Fruit fly (Drosophila melanogaster) whole organism, embryonic: ENCODE measurements around the gene Dok.

Experiments used
- Ada2b ChIP-seq: fragments of 200-800 bp; sonication (Bioruptor generic); IDR thresholded peaks from 2 replicates; pipeline ENCODE4 v1.3.6; 2022; ENCODE audit warnings: missing biosample characterization, missing genetic modification characterization
- BtbVII ChIP-seq: fragments of 200-800 bp; sonication (Bioruptor generic); optimal IDR thresholded peaks from 3 replicates; lab custom pipeline; 2017; ENCODE audit warnings: missing biosample characterization, mild to moderate bottlenecking, missing genetic modification characterization
- Bteb2 ChIP-seq: fragments of 200-800 bp; sonication (Bioruptor generic); optimal IDR thresholded peaks from 2 replicates; lab custom pipeline; 2016; ENCODE audit warnings: missing biosample characterization, missing genetic modification characterization
- CG11696 ChIP-seq: fragments of 200-800 bp; sonication (Bioruptor generic); IDR thresholded peaks from 2 replicates; pipeline ENCODE4 v1.3.6; 2022; ENCODE audit warnings: missing biosample characterization, missing genetic modification characterization
- CG13296 ChIP-seq: fragments of 200-800 bp; sonication (Bioruptor generic); optimal IDR thresholded peaks from 3 replicates; lab custom pipeline; 2018; ENCODE audit warnings: missing biosample characterization, mild to moderate bottlenecking, missing genetic modification characterization
- CG13624 ChIP-seq: fragments of 200-800 bp; sonication (Bioruptor generic); optimal IDR thresholded peaks from 2 replicates; lab custom pipeline; 2016; ENCODE audit warnings: missing biosample characterization, missing genetic modification characterization
- CG15479 ChIP-seq: fragments of 200-800 bp; sonication (Bioruptor generic); optimal IDR thresholded peaks from 3 replicates; lab custom pipeline; 2019; ENCODE audit warnings: missing biosample characterization, mild to moderate bottlenecking, missing genetic modification characterization, moderate library complexity
- CG17328 ChIP-seq: fragments of 200-800 bp; sonication (Bioruptor generic); IDR thresholded peaks from 2 replicates; pipeline ENCODE4 v1.3.6; 2022; ENCODE audit warnings: missing biosample characterization, missing genetic modification characterization
- CG2875 ChIP-seq: fragments of 200-800 bp; sonication (Bioruptor generic); optimal IDR thresholded peaks from 2 replicates; lab custom pipeline; 2017; ENCODE audit warnings: missing biosample characterization, mild to moderate bottlenecking, missing genetic modification characterization, missing genetic modification reagents
- CG30431 ChIP-seq: fragments of 200-800 bp; sonication (Bioruptor generic); optimal IDR thresholded peaks from 2 replicates; lab custom pipeline; 2017; ENCODE audit warnings: missing biosample characterization, missing genetic modification characterization
- CG3163 ChIP-seq: fragments of 200-800 bp; sonication (Bioruptor generic); optimal IDR thresholded peaks from 3 replicates; lab custom pipeline; 2016; ENCODE audit warnings: missing biosample characterization, missing genetic modification characterization
- CG3838 ChIP-seq: fragments of 200-800 bp; sonication (Bioruptor generic); optimal IDR thresholded peaks from 3 replicates; lab custom pipeline; 2016; ENCODE audit warnings: missing biosample characterization, missing genetic modification characterization
- CG6254 ChIP-seq: fragments of 200-800 bp; sonication (Bioruptor generic); optimal IDR thresholded peaks from 3 replicates; lab custom pipeline; 2017; ENCODE audit warnings: mild to moderate bottlenecking, missing biosample characterization, missing genetic modification reagents, missing genetic modification characterization
- CG6683 ChIP-seq: fragments of 200-800 bp; sonication (Bioruptor generic); optimal IDR thresholded peaks from 2 replicates; lab custom pipeline; 2017; ENCODE audit warnings: missing biosample characterization, mild to moderate bottlenecking, missing genetic modification characterization, missing genetic modification reagents
- CG6689 ChIP-seq: fragments of 200-800 bp; sonication (Bioruptor generic); IDR thresholded peaks from 2 replicates; pipeline ENCODE4 v1.3.6; 2022; ENCODE audit warnings: missing biosample characterization, missing genetic modification characterization
- CG6854 ChIP-seq: fragments of 200-800 bp; sonication (Bioruptor generic); optimal IDR thresholded peaks from 3 replicates; lab custom pipeline; 2017; ENCODE audit warnings: missing biosample characterization, mild to moderate bottlenecking, missing genetic modification characterization
- CG7372 ChIP-seq: fragments of 200-800 bp; sonication (Bioruptor generic); IDR thresholded peaks from 2 replicates; pipeline ENCODE4 v1.3.6; 2022; ENCODE audit warnings: missing biosample characterization, missing genetic modification characterization
- CG7786 ChIP-seq: fragments of 200-800 bp; sonication (Bioruptor generic); optimal IDR thresholded peaks from 2 replicates; lab custom pipeline; 2016; ENCODE audit warnings: missing biosample characterization, missing genetic modification characterization
- CG8290 ChIP-seq, 3 experiments: fragments of 200-800 bp; sonication (Bioruptor generic); optimal IDR thresholded peaks; 2 replicates each; lab custom pipeline; 2016 to 2019; ENCODE audit warnings: missing biosample characterization in 3 of 3, missing genetic modification characterization in 3 of 3, mild to moderate bottlenecking in 2 of 3, moderate library complexity in 1 of 3
- CTCF ChIP-seq: fragments of 200-800 bp; sonication (Bioruptor generic); optimal IDR thresholded peaks from 2 replicates; lab custom pipeline; 2017; ENCODE audit warnings: missing biosample characterization, mild to moderate bottlenecking, missing genetic modification characterization, moderate library complexity
- Dip3 ChIP-seq: fragments of 200-800 bp; sonication (Bioruptor generic); optimal IDR thresholded peaks from 3 replicates; lab custom pipeline; 2016; ENCODE audit warnings: missing biosample characterization, missing genetic modification characterization
- Dll ChIP-seq: fragments of 200-800 bp; sonication (Bioruptor generic); IDR thresholded peaks from 4 replicates; pipeline ENCODE4 v1.3.6; 2022; ENCODE audit warnings: missing biosample characterization, missing genetic modification characterization; ENCODE audit not compliant: partially characterized antibody
- Ets65A ChIP-seq: fragments of 200-800 bp; sonication (Bioruptor generic); peaks from one replicate; lab custom pipeline; 2016; ENCODE audit warnings: missing biosample characterization, missing genetic modification characterization
- Hmr ChIP-seq: fragments of 200-800 bp; sonication (Bioruptor generic); optimal IDR thresholded peaks from 3 replicates; lab custom pipeline; 2017; ENCODE audit warnings: mild to moderate bottlenecking, missing biosample characterization, missing genetic modification reagents, missing genetic modification characterization
- Hsf ChIP-seq: fragments of 200-800 bp; sonication (Bioruptor generic); optimal IDR thresholded peaks from 3 replicates; lab custom pipeline; 2016; ENCODE audit warnings: missing biosample characterization, missing genetic modification characterization
- Max ChIP-seq: fragments of 200-800 bp; sonication (Bioruptor generic); optimal IDR thresholded peaks from 2 replicates; lab custom pipeline; 2016; ENCODE audit warnings: missing biosample characterization, mild to moderate bottlenecking, missing genetic modification characterization
- Med ChIP-seq: fragments of 200-800 bp; sonication (Bioruptor generic); peaks from one replicate; lab custom pipeline; 2016; ENCODE audit warnings: missing biosample characterization, missing genetic modification characterization, mild to moderate bottlenecking, inconsistent platforms, moderate library complexity
- Myb ChIP-seq: fragments of 200-800 bp; sonication (Bioruptor generic); optimal IDR thresholded peaks from 2 replicates; lab custom pipeline; 2016; ENCODE audit warnings: missing biosample characterization, missing genetic modification characterization
- Rx ChIP-seq: fragments of 200-800 bp; sonication (Bioruptor generic); IDR thresholded peaks from 2 replicates; pipeline ENCODE4 v1.3.6; 2022; ENCODE audit warnings: missing biosample characterization, missing genetic modification characterization
- Trl ChIP-seq, 3 experiments: fragments of >200 bp in 2 of 3; fragments of 200-800 bp in 1 of 3; sonication (Bioruptor generic) in 1 of 3; optimal IDR thresholded peaks; 2 replicates in 1 of 3; 3 replicates in 2 of 3; lab custom pipeline; 2016 to 2017; ENCODE audit warnings: missing biosample characterization in 1 of 3, missing genetic modification characterization in 1 of 3
- Xrp1 ChIP-seq: fragments of 200-800 bp; sonication (Bioruptor generic); IDR thresholded peaks from 2 replicates; pipeline ENCODE4 v1.3.6; 2022; ENCODE audit warnings: missing biosample characterization, missing genetic modification characterization
- bab2 ChIP-seq: fragments of 200-800 bp; sonication (Bioruptor generic); optimal IDR thresholded peaks from 2 replicates; lab custom pipeline; 2016; ENCODE audit warnings: missing biosample characterization, missing genetic modification characterization
- cato ChIP-seq: fragments of 200-800 bp; sonication (Bioruptor generic); optimal IDR thresholded peaks from 2 replicates; lab custom pipeline; 2016; ENCODE audit warnings: missing biosample characterization, missing genetic modification characterization, borderline replicate concordance
- crc ChIP-seq: fragments of 200-800 bp; sonication (Bioruptor generic); optimal IDR thresholded peaks from 2 replicates; lab custom pipeline; 2016; ENCODE audit warnings: missing biosample characterization, missing genetic modification characterization
- croc ChIP-seq: fragments of 200-800 bp; sonication (Bioruptor generic); conservative IDR thresholded peaks from 3 replicates; pipeline ENCODE4 v1.3.6; 2022; ENCODE audit warnings: missing biosample characterization, missing genetic modification characterization
- dan ChIP-seq: fragments of 200-800 bp; sonication (Bioruptor generic); IDR thresholded peaks from 2 replicates; pipeline ENCODE4 v1.3.6; 2022; ENCODE audit warnings: missing biosample characterization, missing genetic modification characterization
- ems ChIP-seq: fragments of 200-800 bp; sonication (Bioruptor generic); optimal IDR thresholded peaks from 3 replicates; lab custom pipeline; 2016; ENCODE audit warnings: missing biosample characterization, missing genetic modification characterization
- ken ChIP-seq: fragments of 200-800 bp; sonication (Bioruptor generic); IDR thresholded peaks from 3 replicates; pipeline ENCODE4 v1.3.6; 2022; ENCODE audit warnings: missing biosample characterization, missing genetic modification characterization
- lab ChIP-seq: fragments of 200-800 bp; sonication (Bioruptor generic); optimal IDR thresholded peaks from 3 replicates; lab custom pipeline; 2017; ENCODE audit warnings: missing biosample characterization, missing genetic modification characterization, mild to moderate bottlenecking, moderate library complexity, missing genetic modification reagents
- oc ChIP-seq: fragments of 200-800 bp; sonication (Bioruptor generic); optimal IDR thresholded peaks from 2 replicates; lab custom pipeline; 2018; ENCODE audit warnings: missing biosample characterization, mild to moderate bottlenecking, missing genetic modification characterization, moderate library complexity
- pum ChIP-seq: fragments of 200-800 bp; sonication (Bioruptor generic); optimal IDR thresholded peaks from 2 replicates; lab custom pipeline; 2016; ENCODE audit warnings: missing biosample characterization, missing genetic modification characterization
- repo ChIP-seq: fragments of 200-800 bp; sonication (Bioruptor generic); optimal IDR thresholded peaks from 2 replicates; lab custom pipeline; 2016; ENCODE audit warnings: missing biosample characterization, missing genetic modification characterization
- scrt ChIP-seq: fragments of 200-800 bp; sonication (Bioruptor generic); optimal IDR thresholded peaks from 2 replicates; lab custom pipeline; 2018; ENCODE audit warnings: missing biosample characterization, mild to moderate bottlenecking, missing genetic modification characterization, moderate library complexity
- sd ChIP-seq: fragments of 200-800 bp; sonication (Bioruptor generic); optimal IDR thresholded peaks from 3 replicates; lab custom pipeline; 2018; ENCODE audit warnings: missing biosample characterization, mild to moderate bottlenecking, missing genetic modification characterization, moderate library complexity
- sens-2 ChIP-seq: fragments of 200-800 bp; sonication (Bioruptor generic); IDR thresholded peaks from 2 replicates; pipeline ENCODE4 v1.3.6; 2022; ENCODE audit warnings: missing biosample characterization, missing genetic modification characterization
- slou ChIP-seq: fragments of 200-800 bp; sonication (Bioruptor generic); optimal IDR thresholded peaks from 3 replicates; lab custom pipeline; 2016; ENCODE audit warnings: missing biosample characterization, missing genetic modification characterization
- stwl ChIP-seq: fragments of 200-800 bp; sonication (Bioruptor generic); optimal IDR thresholded peaks from 3 replicates; lab custom pipeline; 2018; ENCODE audit warnings: missing biosample characterization, mild to moderate bottlenecking, missing genetic modification characterization, moderate library complexity
- tgo ChIP-seq: fragments of 200-800 bp; sonication (Bioruptor generic); IDR thresholded peaks from 3 replicates; pipeline ENCODE4 v1.3.6; 2022; ENCODE audit warnings: missing biosample characterization, missing genetic modification characterization
- twi ChIP-seq: fragments of 200-800 bp; optimal IDR thresholded peaks from 2 replicates; lab custom pipeline; 2019; ENCODE audit warnings: missing biosample characterization, mild to moderate bottlenecking, missing genetic modification characterization, moderate library complexity
- zen ChIP-seq: fragments of 200-800 bp; sonication (Bioruptor generic); optimal IDR thresholded peaks from 3 replicates; lab custom pipeline; 2018; ENCODE audit warnings: missing biosample characterization, mild to moderate bottlenecking, missing genetic modification characterization, moderate library complexity
- zfh2 ChIP-seq: fragments of 200-800 bp; sonication (Bioruptor generic); optimal IDR thresholded peaks from 2 replicates; lab custom pipeline; 2016; ENCODE audit warnings: missing biosample characterization, missing genetic modification characterization

Gene Dok

dm6 chrX:7277038-7277437 is 47.0 kb upstream of the Dok start (continued):
- TF ChIP-seq Dll (no peak), Max (GFP tag; lab: Kevin White, UChicago) (peak; percentile 36), CG6683 (peak; percentile 1), pum (peak; percentile 53), Ada2b (GFP tag; lab: Robert Waterston, UW) (peak; percentile 28; the same call in 1 of the 2 replicates), Hsf (GFP tag; lab: Kevin White, UChicago) (peak; percentile 68), Dip3 (GFP tag; lab: Kevin White, UChicago) (peak; percentile 8), Med (peak; percentile 84), CG11696 (GFP tag; lab: Robert Waterston, UW) (no peak), CG6689 (GFP tag; lab: Robert Waterston, UW) (peak; percentile 58), Rx (GFP tag; lab: Robert Waterston, UW) (no peak), CG8290 (GFP tag; optimal IDR thresholded peaks at IDR 0.05; lab: Kevin White, UChicago) (peak; percentile 30), CG8290 (tag; optimal IDR thresholded peaks at IDR 0.05; lab: Kevin White, UChicago) (peak in 1 of 2 experiments; percentile 8), scrt (GFP tag; lab: Kevin White, UChicago) (peak; percentile 35), CG13296 (GFP tag; lab: Kevin White, UChicago) (peak; percentile 21), zfh2 (GFP tag; lab: Kevin White, UChicago) (peak; percentile 5), zen (tag; lab: Kevin White, UChicago) (peak; percentile 93), Ets65A (GFP tag; lab: Kevin White, UChicago) (no peak), BtbVII (peak; percentile 7), CG3163 (GFP tag; lab: Kevin White, UChicago) (no peak), CG17328 (GFP tag; lab: Robert Waterston, UW) (peak; percentile 60), CTCF (GFP tag; lab: Kevin White, UChicago) (peak; percentile 7), stwl (tag; lab: Kevin White, UChicago) (peak; percentile 35), slou (GFP tag; lab: Kevin White, UChicago) (peak; percentile 35), Hmr (GFP tag; lab: Kevin White, UChicago) (peak; percentile 60), CG13624 (GFP tag; lab: Kevin White, UChicago) (peak; percentile 34), dan (GFP tag; lab: Robert Waterston, UW) (0 out of 2 replicates have a peak, but pooled peaks have one; percentile 44), twi (tag; lab: Kevin White, UChicago) (peak; percentile 37), tgo (GFP tag; lab: Robert Waterston, UW) (peak; percentile 43; the same call in 2 of the 3 replicates), bab2 (GFP tag; lab: Kevin White, UChicago) (peak; percentile 43), sd (tag; lab: Kevin White, UChicago) (no peak), CG30431 (GFP tag; lab: Kevin White, UChicago) (peak; percentile 53), CG2875 (GFP tag; lab: Kevin White, UChicago) (peak; percentile 48), CG7372 (GFP tag; lab: Robert Waterston, UW) (no peak), ken (GFP tag; lab: Robert Waterston, UW) (0 out of 3 replicates have a peak, but pooled peaks have one; percentile 5), Trl (optimal IDR thresholded peaks at IDR 0.05; lab: Kevin White, UChicago) (no peak), Trl (GFP tag; optimal IDR thresholded peaks at IDR 0.05; lab: Kevin White, UChicago) (peak; percentile 26), Bteb2 (GFP tag; lab: Kevin White, UChicago) (peak; percentile 19), CG6254 (peak; percentile 55), sens-2 (GFP tag; lab: Robert Waterston, UW) (0 out of 2 replicates have a peak, but pooled peaks have one; percentile 5), croc (GFP tag; lab: Robert Waterston, UW) (peak; percentile 55), crc (no peak), repo (GFP tag; lab: Kevin White, UChicago) (peak; percentile 2), CG6854 (GFP tag; lab: Kevin White, UChicago) (peak; percentile 27), Xrp1 (peak; percentile 80), CG15479 (GFP tag; lab: Kevin White, UChicago) (peak; percentile 35), cato (GFP tag; lab: Kevin White, UChicago) (peak; percentile 30), CG3838 (GFP tag; lab: Kevin White, UChicago) (peak; percentile 16), Myb (GFP tag; lab: Kevin White, UChicago) (no peak), lab (GFP tag; lab: Kevin White, UChicago) (peak; percentile 55), oc (peak; percentile 52), CG7786 (GFP tag; lab: Kevin White, UChicago) (peak; percentile 23), ems (GFP tag; lab: Kevin White, UChicago) (peak; percentile 57)
